Worm (Caenorhabditis elegans): ENCODE data around the gene pak-2.

pak-2 gene

ce11 chrV:11041499-11041898, 2.3 kb upstream of the pak-2 start, which contains the start of gene C45B11.5:
Gene C45B11.5 (plus strand): TSS chrV:11041799.
- TF ChIP-seq ces-1 (GFP tag; optimal IDR thresholded peaks at IDR 0.05) (no peak), M03D4.4 (tag; optimal IDR thresholded peaks at IDR 0.05) (no peak), unc-62 (GFP tag; optimal IDR thresholded peaks at IDR 0.05) (no peak), sptf-1 (tag; optimal IDR thresholded peaks at IDR 0.05) (no peak)

- TF ChIP-seq elt-1 (tag; optimal IDR thresholded peaks at IDR 0.05; ENCODE audit: borderline replicate concordance, insufficient read depth) (no peak), nhr-76 (tag; optimal IDR thresholded peaks at IDR 0.05) (no peak), drap-1 (GFP tag; optimal IDR thresholded peaks at IDR 0.05) (no peak), nhr-12 (tag; optimal IDR thresholded peaks at IDR 0.05) (no peak), nhr-2 (tag; optimal IDR thresholded peaks at IDR 0.05) (no peak), bed-3 (GFP tag; optimal IDR thresholded peaks at IDR 0.05) (no peak), unc-120 (tag; optimal IDR thresholded peaks at IDR 0.05; ENCODE audit: poor library complexity, severe bottlenecking) (no peak), ham-2 (GFP tag; optimal IDR thresholded peaks at IDR 0.05) (no peak), elt-3 (tag; optimal IDR thresholded peaks at IDR 0.05) (no peak), snpc-4 (tag; optimal IDR thresholded peaks at IDR 0.05) (no peak), flh-1 (GFP tag; optimal IDR thresholded peaks at IDR 0.05) (no peak), ceh-43 (GFP tag; optimal IDR thresholded peaks at IDR 0.05) (no peak)
These were observed 1.2 kb upstream of the pak-2 start, which contains the start of gene C45B11.8 for ce11 chrV:11040473-11040872. Gene C45B11.8 (plus strand): TSS chrV:11040773.

ce11 chrV:11040020-11040419, 791 bp upstream of the pak-2 start, which contains the start of gene C45B11.9:
Gene C45B11.9 (plus strand): TSS chrV:11040320.
- TF ChIP-seq mep-1 (tag; optimal IDR thresholded peaks at IDR 0.05) (no peak), unc-39 (tag; optimal IDR thresholded peaks at IDR 0.05) (no peak), sem-2 (GFP tag; optimal IDR thresholded peaks at IDR 0.05) (no peak), nhr-28 (tag; optimal IDR thresholded peaks at IDR 0.05) (no peak), sptf-1 (tag; optimal IDR thresholded peaks at IDR 0.05) (no peak)

ce11 chrV:11034748-11035147, 4.5 kb downstream of the pak-2 start, which contains the start of gene pptr-2:
Gene pptr-2 (minus strand): TSS chrV:11034931.
- peak; percentile 97 for TF ChIP-seq unc-62 (GFP tag; optimal IDR thresholded peaks at IDR 0.05)
- peak; percentile 6 for TF ChIP-seq hlh-1 (tag; optimal IDR thresholded peaks at IDR 0.05)
- no peak for TF ChIP-seq nhr-28 (tag; optimal IDR thresholded peaks at IDR 0.05)
- no peak for TF ChIP-seq mep-1 (tag; optimal IDR thresholded peaks at IDR 0.05)
- TF ChIP-seq drap-1 (GFP tag; optimal IDR thresholded peaks at IDR 0.05) = no peak
- TF ChIP-seq unc-120 (tag; optimal IDR thresholded peaks at IDR 0.05; ENCODE audit: poor library complexity, severe bottlenecking) = peak; percentile 50
- TF ChIP-seq pha-4 (tag; optimal IDR thresholded peaks at IDR 0.05) = no peak
- TF ChIP-seq nhr-237 (tag; optimal IDR thresholded peaks at IDR 0.05) = no peak
- TF ChIP-seq ztf-11 (tag; optimal IDR thresholded peaks at IDR 0.05) = no peak
- no peak for TF ChIP-seq sptf-1 (tag; optimal IDR thresholded peaks at IDR 0.05)
- TF ChIP-seq ceh-43 (GFP tag; optimal IDR thresholded peaks at IDR 0.05) = no peak
- TF ChIP-seq ces-1 (GFP tag; optimal IDR thresholded peaks at IDR 0.05) = peak; percentile 3
- TF ChIP-seq mls-2 (tag; optimal IDR thresholded peaks at IDR 0.05) = no peak

ce11 chrV:11033241-11033640, 6.0 kb downstream of the pak-2 start:
- TF ChIP-seq mls-2 (tag; optimal IDR thresholded peaks at IDR 0.05) = no peak
- no peak for TF ChIP-seq hlh-1 (tag; optimal IDR thresholded peaks at IDR 0.05)
- no peak for TF ChIP-seq nhr-2 (tag; optimal IDR thresholded peaks at IDR 0.05)
- TF ChIP-seq ceh-83 (GFP tag; optimal IDR thresholded peaks at IDR 0.05) = no peak
- no peak for TF ChIP-seq unc-120 (tag; optimal IDR thresholded peaks at IDR 0.05; ENCODE audit: poor library complexity, severe bottlenecking)
- no peak for TF ChIP-seq nhr-76 (tag; optimal IDR thresholded peaks at IDR 0.05)
- no peak for TF ChIP-seq sptf-1 (tag; optimal IDR thresholded peaks at IDR 0.05)
- TF ChIP-seq unc-62 (GFP tag; optimal IDR thresholded peaks at IDR 0.05) = no peak
- no peak for TF ChIP-seq cnd-1 (tag; optimal IDR thresholded peaks at IDR 0.05)
- TF ChIP-seq bed-3 (GFP tag; optimal IDR thresholded peaks at IDR 0.05) = no peak
- no peak for TF ChIP-seq pha-4 (tag; optimal IDR thresholded peaks at IDR 0.05)
- TF ChIP-seq snpc-4 (tag; optimal IDR thresholded peaks at IDR 0.05) = no peak
- no peak for TF ChIP-seq lsy-2 (tag; optimal IDR thresholded peaks at IDR 0.05)
- TF ChIP-seq sem-2 (GFP tag; optimal IDR thresholded peaks at IDR 0.05) = no peak
- TF ChIP-seq elt-1 (tag; optimal IDR thresholded peaks at IDR 0.05; ENCODE audit: borderline replicate concordance, insufficient read depth) = no peak
- TF ChIP-seq zip-8 (tag; optimal IDR thresholded peaks at IDR 0.05) = no peak
- TF ChIP-seq nhr-12 (tag; optimal IDR thresholded peaks at IDR 0.05) = no peak
- TF ChIP-seq ces-1 (GFP tag; optimal IDR thresholded peaks at IDR 0.05) = no peak
- TF ChIP-seq mab-5 (tag; optimal IDR thresholded peaks at IDR 0.05) = no peak
- TF ChIP-seq mep-1 (tag; optimal IDR thresholded peaks at IDR 0.05) = no peak

All from whole organism, mixed stage, embryonic.